Fruit fly (Drosophila melanogaster) whole organism, embryonic: ENCODE measurements around the gene Rab9.

ENCODE experiments used
- Asciz ChIP-seq: fragments of 200-800 bp; sonication (Bioruptor generic); optimal IDR thresholded peaks from 2 replicates; lab custom pipeline; 2017; ENCODE audit warnings: missing biosample characterization, mild to moderate bottlenecking, missing genetic modification characterization, missing genetic modification reagents
- Atf-2 ChIP-seq: fragments of 200-800 bp; sonication (Bioruptor generic); optimal IDR thresholded peaks from 2 replicates; lab custom pipeline; 2016; ENCODE audit warnings: missing biosample characterization, missing genetic modification characterization
- Atf6 ChIP-seq: fragments of 200-800 bp; sonication (Bioruptor generic); IDR thresholded peaks from 2 replicates; pipeline ENCODE4 v1.3.6; 2022; ENCODE audit warnings: missing biosample characterization, missing genetic modification characterization
- Bgb ChIP-seq: fragments of 200-800 bp; sonication (Bioruptor generic); IDR thresholded peaks from 2 replicates; pipeline ENCODE4 v1.3.6; 2022; ENCODE audit warnings: missing biosample characterization, missing genetic modification characterization; ENCODE audit not compliant: partially characterized antibody
- CG10267 ChIP-seq: fragments of 200-800 bp; sonication (Bioruptor generic); optimal IDR thresholded peaks from 2 replicates; lab custom pipeline; 2018; ENCODE audit warnings: missing biosample characterization, mild to moderate bottlenecking, missing genetic modification characterization, moderate library complexity
- CG17359 ChIP-seq: fragments of 200-800 bp; sonication (Bioruptor generic); optimal IDR thresholded peaks from 3 replicates; lab custom pipeline; 2018; ENCODE audit warnings: missing biosample characterization, mild to moderate bottlenecking, missing genetic modification characterization, moderate library complexity
- CG18476 ChIP-seq: fragments of 200-800 bp; sonication (Bioruptor generic); optimal IDR thresholded peaks from 2 replicates; lab custom pipeline; 2016; ENCODE audit warnings: missing biosample characterization, mild to moderate bottlenecking, missing genetic modification characterization
- CG2199 ChIP-seq: fragments of 200-800 bp; sonication (Bioruptor generic); IDR thresholded peaks from 3 replicates; pipeline ENCODE4 v1.3.6; 2022; ENCODE audit warnings: missing biosample characterization, missing genetic modification characterization
- CG2712 ChIP-seq: fragments of 200-800 bp; optimal IDR thresholded peaks from 3 replicates; lab custom pipeline; 2019; ENCODE audit warnings: missing biosample characterization, mild to moderate bottlenecking, missing genetic modification characterization, moderate library complexity
- CG4360 ChIP-seq: fragments of 200-800 bp; sonication (Bioruptor generic); IDR thresholded peaks from 2 replicates; pipeline ENCODE4 v1.3.6; 2022; ENCODE audit warnings: missing biosample characterization, missing genetic modification characterization
- CG6272 ChIP-seq: fragments of 200-800 bp; sonication (Bioruptor generic); IDR thresholded peaks from 2 replicates; pipeline ENCODE4 v1.3.6; 2022; ENCODE audit warnings: missing biosample characterization, missing genetic modification characterization
- CG8290 ChIP-seq, 3 experiments: fragments of 200-800 bp; sonication (Bioruptor generic); optimal IDR thresholded peaks; 2 replicates each; lab custom pipeline; 2016 to 2019; ENCODE audit warnings: missing biosample characterization in 3 of 3, missing genetic modification characterization in 3 of 3, mild to moderate bottlenecking in 2 of 3, moderate library complexity in 1 of 3
- CG9797 ChIP-seq: fragments of 200-800 bp; sonication (Bioruptor generic); optimal IDR thresholded peaks from 3 replicates; lab custom pipeline; 2018; ENCODE audit warnings: missing biosample characterization, mild to moderate bottlenecking, missing genetic modification characterization
- CTCF ChIP-seq: fragments of 200-800 bp; sonication (Bioruptor generic); optimal IDR thresholded peaks from 2 replicates; lab custom pipeline; 2017; ENCODE audit warnings: missing biosample characterization, mild to moderate bottlenecking, missing genetic modification characterization, moderate library complexity
- CrebB ChIP-seq: fragments of 200-800 bp; sonication (Bioruptor generic); optimal IDR thresholded peaks from 3 replicates; lab custom pipeline; 2018; ENCODE audit warnings: missing biosample characterization, mild to moderate bottlenecking, missing genetic modification characterization
- Doc3 ChIP-seq: fragments of 200-800 bp; sonication (Bioruptor generic); IDR thresholded peaks from 3 replicates; pipeline ENCODE4 v1.3.6; 2022; ENCODE audit warnings: missing biosample characterization, missing genetic modification characterization; ENCODE audit not compliant: partially characterized antibody
- Dp ChIP-seq: fragments of 200-800 bp; sonication (Bioruptor generic); optimal IDR thresholded peaks from 2 replicates; lab custom pipeline; 2018; ENCODE audit warnings: missing biosample characterization, mild to moderate bottlenecking, missing genetic modification characterization, moderate library complexity
- E2f2 ChIP-seq: fragments of 200-800 bp; sonication (Bioruptor generic); IDR thresholded peaks from 2 replicates; pipeline ENCODE4 v1.3.6; 2022; ENCODE audit warnings: missing biosample characterization, missing genetic modification characterization
- Fer2 ChIP-seq: fragments of 200-800 bp; sonication (Bioruptor generic); optimal IDR thresholded peaks from 2 replicates; lab custom pipeline; 2018; ENCODE audit warnings: missing biosample characterization, mild to moderate bottlenecking, missing genetic modification characterization, moderate library complexity
- H15 ChIP-seq: fragments of 200-800 bp; sonication (Bioruptor generic); IDR thresholded peaks from 3 replicates; pipeline ENCODE4 v1.3.6; 2022; ENCODE audit warnings: missing biosample characterization, missing genetic modification characterization
- HLH3B ChIP-seq: fragments of 200-800 bp; sonication (Bioruptor generic); IDR thresholded peaks from 2 replicates; pipeline ENCODE4 v1.3.6; 2022; ENCODE audit warnings: missing biosample characterization, missing genetic modification characterization
- Lpt ChIP-seq: fragments of >200 bp; optimal IDR thresholded peaks from 2 replicates; lab custom pipeline; 2018; ENCODE audit warnings: missing biosample characterization, missing genetic modification characterization
- Med ChIP-seq: fragments of 200-800 bp; sonication (Bioruptor generic); peaks from one replicate; lab custom pipeline; 2016; ENCODE audit warnings: missing biosample characterization, missing genetic modification characterization, mild to moderate bottlenecking, inconsistent platforms, moderate library complexity
- Pdp1 ChIP-seq, 2 experiments: fragments of 200-800 bp; sonication (Bioruptor generic); optimal IDR thresholded peaks; 3 replicates each; lab custom pipeline; 2016; ENCODE audit warnings: missing biosample characterization in 2 of 2, missing genetic modification characterization in 2 of 2, mild to moderate bottlenecking in 1 of 2, moderate library complexity in 1 of 2
- Sox102F ChIP-seq: fragments of 200-800 bp; sonication (Bioruptor generic); optimal IDR thresholded peaks from 2 replicates; lab custom pipeline; 2018; ENCODE audit warnings: missing biosample characterization, mild to moderate bottlenecking, missing genetic modification characterization, moderate library complexity
- Ssrp ChIP-seq: fragments of 200-800 bp; sonication (Bioruptor generic); optimal IDR thresholded peaks from 2 replicates; lab custom pipeline; 2018; ENCODE audit warnings: missing biosample characterization, mild to moderate bottlenecking, missing genetic modification characterization, moderate library complexity
- Tbp ChIP-seq: fragments of >200 bp; optimal IDR thresholded peaks from 2 replicates; lab custom pipeline; 2018; ENCODE audit warnings: missing biosample characterization, missing genetic modification characterization
- Xrp1 ChIP-seq: fragments of 200-800 bp; sonication (Bioruptor generic); IDR thresholded peaks from 2 replicates; pipeline ENCODE4 v1.3.6; 2022; ENCODE audit warnings: missing biosample characterization, missing genetic modification characterization
- ara ChIP-seq: fragments of 200-800 bp; sonication (Bioruptor generic); IDR thresholded peaks from 2 replicates; pipeline ENCODE4 v1.3.6; 2022; ENCODE audit warnings: missing biosample characterization, missing genetic modification characterization
- az2 ChIP-seq: fragments of 200-800 bp; sonication (Bioruptor generic); optimal IDR thresholded peaks from 3 replicates; lab custom pipeline; 2016; ENCODE audit warnings: missing biosample characterization, missing genetic modification characterization
- bbx ChIP-seq: fragments of 200-800 bp; sonication (Bioruptor generic); IDR thresholded peaks from 2 replicates; pipeline ENCODE4 v1.3.6; 2022; ENCODE audit warnings: missing biosample characterization, missing genetic modification characterization; ENCODE audit not compliant: partially characterized antibody
- fd102C ChIP-seq: fragments of 200-800 bp; sonication (Bioruptor generic); optimal IDR thresholded peaks from 2 replicates; lab custom pipeline; 2018; ENCODE audit warnings: missing biosample characterization, mild to moderate bottlenecking, missing genetic modification characterization, moderate library complexity
- fd3F ChIP-seq: fragments of 200-800 bp; sonication (Bioruptor generic); optimal IDR thresholded peaks from 2 replicates; lab custom pipeline; 2018; ENCODE audit warnings: missing biosample characterization, mild to moderate bottlenecking, missing genetic modification characterization, moderate library complexity
- ham ChIP-seq: fragments of 200-800 bp; sonication (Bioruptor generic); IDR thresholded peaks from 2 replicates; pipeline ENCODE4 v1.3.6; 2022; ENCODE audit warnings: missing biosample characterization, missing genetic modification characterization
- hbn ChIP-seq: fragments of 200-800 bp; sonication (Bioruptor generic); IDR thresholded peaks from 2 replicates; pipeline ENCODE4 v1.3.6; 2022; ENCODE audit warnings: missing biosample characterization, missing genetic modification characterization; ENCODE audit not compliant: partially characterized antibody
- lab ChIP-seq: fragments of 200-800 bp; sonication (Bioruptor generic); optimal IDR thresholded peaks from 3 replicates; lab custom pipeline; 2017; ENCODE audit warnings: missing biosample characterization, missing genetic modification characterization, mild to moderate bottlenecking, moderate library complexity, missing genetic modification reagents
- peb ChIP-seq: fragments of 200-800 bp; sonication (Bioruptor generic); IDR thresholded peaks from 2 replicates; pipeline ENCODE4 v1.3.6; 2022; ENCODE audit warnings: missing biosample characterization, missing genetic modification characterization
- sd ChIP-seq: fragments of 200-800 bp; sonication (Bioruptor generic); optimal IDR thresholded peaks from 3 replicates; lab custom pipeline; 2018; ENCODE audit warnings: missing biosample characterization, mild to moderate bottlenecking, missing genetic modification characterization, moderate library complexity
- sens ChIP-seq: fragments of 200-800 bp; sonication (Bioruptor generic); peaks from one replicate; lab custom pipeline; 2016; ENCODE audit warnings: missing biosample characterization, missing genetic modification characterization
- sna ChIP-seq: fragments of 200-800 bp; sonication (Bioruptor generic); IDR thresholded peaks from 2 replicates; pipeline ENCODE4 v1.3.6; 2022; ENCODE audit warnings: missing biosample characterization, missing genetic modification characterization; ENCODE audit not compliant: partially characterized antibody
- sob ChIP-seq: fragments of 200-800 bp; sonication (Bioruptor generic); IDR thresholded peaks from 2 replicates; pipeline ENCODE4 v1.3.6; 2022; ENCODE audit warnings: missing biosample characterization, missing genetic modification characterization
- sr ChIP-seq: fragments of 200-800 bp; sonication (Bioruptor generic); IDR thresholded peaks from 3 replicates; pipeline ENCODE4 v1.3.6; 2022; ENCODE audit warnings: missing biosample characterization, missing genetic modification characterization
- ssp ChIP-seq: fragments of 200-800 bp; sonication (Bioruptor generic); IDR thresholded peaks from 2 replicates; pipeline ENCODE4 v1.3.6; 2022; ENCODE audit warnings: missing biosample characterization, missing genetic modification characterization
- stc ChIP-seq: fragments of 200-800 bp; sonication (Bioruptor generic); IDR thresholded peaks from 2 replicates; pipeline ENCODE4 v1.3.6; 2022; ENCODE audit warnings: missing biosample characterization, missing genetic modification characterization
- stwl ChIP-seq: fragments of 200-800 bp; sonication (Bioruptor generic); optimal IDR thresholded peaks from 3 replicates; lab custom pipeline; 2018; ENCODE audit warnings: missing biosample characterization, mild to moderate bottlenecking, missing genetic modification characterization, moderate library complexity
- tgo ChIP-seq: fragments of 200-800 bp; sonication (Bioruptor generic); IDR thresholded peaks from 3 replicates; pipeline ENCODE4 v1.3.6; 2022; ENCODE audit warnings: missing biosample characterization, missing genetic modification characterization
- toy ChIP-seq: fragments of 200-800 bp; sonication (Bioruptor generic); IDR thresholded peaks from 2 replicates; pipeline ENCODE4 v1.3.6; 2022; ENCODE audit warnings: missing biosample characterization, missing genetic modification characterization
- trem ChIP-seq: fragments of 200-800 bp; optimal IDR thresholded peaks from 3 replicates; lab custom pipeline; 2019; ENCODE audit warnings: missing biosample characterization, mild to moderate bottlenecking, missing genetic modification characterization, moderate library complexity
- usp ChIP-seq: fragments of >200 bp; optimal IDR thresholded peaks from 2 replicates; lab custom pipeline; 2017; ENCODE audit warnings: missing biosample characterization, missing genetic modification characterization
- z ChIP-seq: fragments of 200-800 bp; sonication (Bioruptor generic); IDR thresholded peaks from 3 replicates; pipeline ENCODE4 v1.3.6; 2022; ENCODE audit warnings: missing biosample characterization, missing genetic modification characterization

Gene Rab9

DNA sequence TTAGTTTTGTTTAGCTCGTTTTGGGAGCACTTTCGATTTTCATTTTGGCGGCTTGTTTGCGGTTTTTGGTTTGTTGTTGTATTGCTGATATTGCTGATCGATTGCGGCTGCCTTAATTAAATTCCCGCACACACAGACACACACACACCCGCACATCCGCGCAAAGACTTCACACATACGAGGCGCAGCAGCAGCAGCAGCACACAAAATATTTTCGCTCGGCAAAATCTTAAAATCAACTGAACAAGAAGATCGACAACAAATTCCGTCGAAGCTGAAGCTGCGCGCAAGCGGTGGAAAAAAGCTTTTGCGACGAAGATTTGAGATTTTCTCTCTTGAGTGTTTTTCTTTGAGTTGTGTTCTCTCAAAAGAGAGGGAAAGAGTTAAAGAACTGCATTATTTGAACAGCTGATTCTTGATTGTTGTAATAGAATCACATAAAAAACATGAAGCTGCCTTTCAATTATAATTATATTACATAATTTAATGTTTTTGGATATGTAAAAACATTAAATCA, 18.1 kb upstream of the Rab9 start (continued):
- TF ChIP-seq bbx (GFP tag; lab: Robert Waterston, UW) (no peak), Atf-2 (GFP tag; lab: Kevin White, UChicago) (no peak), Sox102F (GFP tag; lab: Kevin White, UChicago) (no peak), peb (GFP tag; lab: Robert Waterston, UW) (no peak), sd (tag; lab: Kevin White, UChicago) (peak; percentile 61), CG6272 (GFP tag; lab: Robert Waterston, UW) (no peak), CTCF (GFP tag; lab: Kevin White, UChicago) (no peak)

DNA sequence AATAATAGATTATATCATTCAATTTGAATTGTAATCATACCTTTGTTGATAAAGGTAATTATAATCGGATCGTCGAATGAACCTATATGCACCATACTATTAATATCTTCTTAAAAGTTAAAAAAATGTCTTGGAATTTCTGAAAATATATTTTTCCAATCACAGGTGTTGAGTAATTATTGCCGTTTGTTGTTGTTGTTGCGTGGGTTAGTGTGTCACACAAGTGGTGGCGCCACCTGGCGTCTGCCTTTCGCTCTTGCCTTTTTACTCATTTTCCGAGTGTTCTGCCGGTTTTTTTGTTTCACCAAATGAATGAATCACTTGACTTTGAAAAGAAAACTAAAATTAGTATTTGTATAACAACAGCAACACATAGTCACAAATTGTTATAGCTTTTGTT, 17.2 kb upstream of the Rab9 start:
- TF ChIP-seq bbx (GFP tag; lab: Robert Waterston, UW) (no peak), CTCF (GFP tag; lab: Kevin White, UChicago) (peak; percentile 91), CG17359 (tag; lab: Kevin White, UChicago) (no peak), E2f2 (GFP tag; lab: Robert Waterston, UW) (no peak), sens (peak; percentile 53), stwl (tag; lab: Kevin White, UChicago) (peak; percentile 19), fd102C (GFP tag; lab: Kevin White, UChicago) (no peak), CG10267 (no peak), CG8290 (GFP tag; optimal IDR thresholded peaks at IDR 0.05; lab: Kevin White, UChicago) (no peak), CG8290 (tag; optimal IDR thresholded peaks at IDR 0.05; lab: Kevin White, UChicago) (no peak), ham (GFP tag; lab: Robert Waterston, UW) (no peak), Pdp1 (GFP tag; optimal IDR thresholded peaks at IDR 0.05; lab: Kevin White, UChicago) (peak in 1 of 2 experiments; percentile 53), hbn (no peak), Fer2 (tag; lab: Kevin White, UChicago) (no peak), CG2199 (0 out of 3 replicates have a peak, but pooled peaks have one; percentile 18), Ssrp (tag; lab: Kevin White, UChicago) (no peak), CG4360 (GFP tag; lab: Robert Waterston, UW) (peak; percentile 89), CG2712 (tag; lab: Kevin White, UChicago) (no peak), z (GFP tag; lab: Robert Waterston, UW) (peak; percentile 94), Tbp (GFP tag; lab: Kevin White, UChicago) (no peak), tgo (GFP tag; lab: Robert Waterston, UW) (no peak), usp (no peak), sob (GFP tag; lab: Robert Waterston, UW) (no peak), az2 (GFP tag; lab: Kevin White, UChicago) (no peak), HLH3B (no peak), Med (peak; percentile 44), toy (GFP tag; lab: Robert Waterston, UW) (no peak), ssp (no peak), sr (GFP tag; lab: Robert Waterston, UW) (peak; percentile 62; the same call in 2 of the 3 replicates), sna (GFP tag; lab: Robert Waterston, UW) (no peak), CG9797 (no peak), Dp (GFP tag; lab: Kevin White, UChicago) (no peak)

- no peak for TF ChIP-seq Xrp1 (GFP tag; lab: Robert Waterston, UW)
- TF ChIP-seq Sox102F (GFP tag; lab: Kevin White, UChicago): no peak
- peak; percentile 31 for TF ChIP-seq lab
- TF ChIP-seq Bgb (GFP tag; lab: Robert Waterston, UW): no peak
- peak; percentile 59 for TF ChIP-seq Atf6 (GFP tag; lab: Robert Waterston, UW)
- no peak for TF ChIP-seq CrebB (tag; lab: Kevin White, UChicago)
- TF ChIP-seq trem (tag; lab: Kevin White, UChicago): no peak
- no peak for TF ChIP-seq Lpt (GFP tag; lab: Kevin White, UChicago)
- no peak for TF ChIP-seq CG18476 (GFP tag; lab: Kevin White, UChicago)
- TF ChIP-seq fd3F (GFP tag; lab: Kevin White, UChicago): peak; percentile 46
- no peak for TF ChIP-seq Asciz (GFP tag; lab: Kevin White, UChicago)
- TF ChIP-seq ara: no peak
- TF ChIP-seq stc (GFP tag; lab: Robert Waterston, UW): no peak
- no peak for TF ChIP-seq Doc3 (GFP tag; lab: Robert Waterston, UW)
- TF ChIP-seq H15 (GFP tag; lab: Robert Waterston, UW): no peak
Measured at dm6 chr2L:19415859-19416258, 16.5 kb upstream of the Rab9 start.
